Worm (Caenorhabditis elegans): ENCODE measurements around the gene cri-3.

cri-3 gene

DNA sequence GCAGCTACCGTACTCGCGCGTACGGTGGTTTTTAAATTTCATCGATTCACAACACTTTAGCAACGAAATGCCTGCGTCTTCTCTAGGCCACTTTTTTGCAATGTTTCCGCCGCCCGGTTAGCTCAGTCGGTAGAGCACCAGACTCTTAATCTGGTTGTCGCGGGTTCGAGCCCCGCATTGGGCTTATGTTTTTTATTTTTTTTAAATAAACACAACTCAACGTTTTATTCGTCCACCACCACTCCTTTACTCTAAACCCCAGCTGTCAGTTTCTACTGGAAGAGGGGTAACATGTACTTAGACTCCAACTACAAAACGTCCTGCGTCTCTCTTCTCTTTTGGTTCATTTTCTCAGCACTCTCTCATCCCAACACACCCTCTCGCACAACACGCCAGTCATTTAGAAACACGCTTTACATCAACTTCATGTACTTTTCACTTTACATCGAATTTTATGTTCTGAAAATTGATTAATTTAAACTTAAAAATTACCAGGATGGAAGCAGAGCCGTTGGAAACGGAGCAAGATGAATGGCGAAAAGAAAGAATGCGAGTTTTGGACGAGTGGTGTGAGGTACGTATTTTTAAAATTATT, 6.6 kb upstream of the cri-3 start, which contains the start of the genes elmd-1 and hecw-1 (continued):
- TF ChIP-seq C34B4.2 (tag; optimal IDR thresholded peaks at IDR 0.05) = no peak
- TF ChIP-seq grh-1 (GFP tag; IDR thresholded peaks at IDR 0.05) = no peak
- no peak for TF ChIP-seq unc-30 (tag; optimal IDR thresholded peaks at IDR 0.05)
- 0 out of 2 replicates have a peak, but pooled peaks have one; percentile 18 for TF ChIP-seq unc-98 (GFP tag; IDR thresholded peaks at IDR 0.05)
- peak; percentile 52 for TF ChIP-seq xbp-1 (tag; optimal IDR thresholded peaks at IDR 0.05)
- TF ChIP-seq elt-2 (tag; optimal IDR thresholded peaks at IDR 0.05) = peak; percentile 41
- TF ChIP-seq swsn-7 (tag; optimal IDR thresholded peaks at IDR 0.05) = peak; percentile 60
- TF ChIP-seq tlp-1 (tag; optimal IDR thresholded peaks at IDR 0.05) = no peak
- TF ChIP-seq nhr-19 (GFP tag; conservative IDR thresholded peaks at IDR 0.05) = peak; percentile 64
- TF ChIP-seq C04F5.9 (tag; optimal IDR thresholded peaks at IDR 0.05) = peak; percentile 28
- TF ChIP-seq nhr-47 (tag; optimal IDR thresholded peaks at IDR 0.05) = peak; percentile 67
- TF ChIP-seq lin-35 (GFP tag; optimal IDR thresholded peaks at IDR 0.05) = peak; percentile 20 to 64
- no peak for TF ChIP-seq blmp-1 (tag; optimal IDR thresholded peaks at IDR 0.05)
- TF ChIP-seq nhr-11 (tag; optimal IDR thresholded peaks at IDR 0.05) = no peak

DNA sequence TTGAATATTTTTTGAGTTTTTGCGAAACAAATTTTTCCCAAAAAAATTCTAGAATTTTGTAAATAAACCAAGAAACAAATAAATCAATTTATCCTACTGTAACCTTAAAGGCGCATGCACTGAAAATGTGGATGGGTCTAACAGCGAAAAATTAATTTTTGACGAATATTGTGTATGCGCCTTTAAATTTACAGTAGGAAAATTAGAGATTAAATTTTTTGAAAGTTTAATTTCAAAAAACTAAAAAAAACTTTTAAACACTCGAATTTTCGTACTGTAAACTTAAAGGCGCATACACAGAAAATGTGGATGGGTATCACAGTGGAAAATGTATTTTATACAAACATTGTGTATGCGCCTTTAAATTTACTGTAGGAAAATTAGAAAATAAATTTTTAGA, 6.0 kb upstream of the cri-3 start:
- TF ChIP-seq sox-4 (tag; optimal IDR thresholded peaks at IDR 0.05) (no peak), pqm-1 (tag; optimal IDR thresholded peaks at IDR 0.05) (no peak), ceh-63 (GFP tag; optimal IDR thresholded peaks at IDR 0.05) (no peak)

DNA sequence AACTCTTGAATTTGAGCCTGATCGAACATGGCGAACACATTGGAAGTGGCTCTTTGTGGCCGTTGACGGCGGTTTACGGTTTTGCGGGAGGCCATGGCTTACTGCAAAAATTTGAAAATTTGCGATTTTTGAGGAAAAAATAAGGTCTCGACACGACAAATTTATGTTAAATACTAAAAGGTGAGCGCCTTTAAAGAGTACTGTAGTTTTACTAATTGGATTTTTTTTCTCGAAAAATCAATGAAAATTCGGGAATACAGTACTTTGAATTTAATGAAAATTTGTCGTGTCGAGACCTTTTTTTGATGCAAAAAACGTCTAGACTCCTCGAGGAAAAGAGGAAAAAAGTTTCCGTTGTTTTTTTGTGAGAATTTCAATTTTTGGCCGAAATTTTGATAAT, 2.5 kb upstream of the cri-3 start, which contains the start of gene mlc-4:
TSS of gene mlc-4 (minus strand) at position 101 of the 400 bp plus-strand sequence.
- no peak for TF ChIP-seq lin-15B (tag; optimal IDR thresholded peaks at IDR 0.05)
- TF ChIP-seq ceh-63 (GFP tag; optimal IDR thresholded peaks at IDR 0.05) = no peak
- TF ChIP-seq ztf-4 (tag; optimal IDR thresholded peaks at IDR 0.05) = no peak
- TF ChIP-seq ztf-11 (tag; optimal IDR thresholded peaks at IDR 0.05) = no peak
- TF ChIP-seq egl-27 (tag; optimal IDR thresholded peaks at IDR 0.05) = no peak
- no peak for TF ChIP-seq unc-30 (tag; optimal IDR thresholded peaks at IDR 0.05)
- no peak for TF ChIP-seq F16B12.6 (tag; optimal IDR thresholded peaks at IDR 0.05)
- TF ChIP-seq efl-3 (GFP tag; optimal IDR thresholded peaks at IDR 0.05) = no peak
- TF ChIP-seq tbx-2 (tag; optimal IDR thresholded peaks at IDR 0.05) = no peak
- TF ChIP-seq skn-1 (tag; optimal IDR thresholded peaks at IDR 0.05) = no peak
- TF ChIP-seq fkh-10 (GFP tag; optimal IDR thresholded peaks at IDR 0.05) = no peak
- no peak for TF ChIP-seq pax-3 (tag; optimal IDR thresholded peaks at IDR 0.05)
- no peak for TF ChIP-seq mdl-1 (tag; optimal IDR thresholded peaks at IDR 0.05)
- no peak for TF ChIP-seq ceh-82 (tag; optimal IDR thresholded peaks at IDR 0.05)
- no peak for TF ChIP-seq dpl-1 (GFP tag; optimal IDR thresholded peaks at IDR 0.05)
- TF ChIP-seq snu-23 (GFP tag; optimal IDR thresholded peaks at IDR 0.05) = no peak
- TF ChIP-seq mep-1 (tag; optimal IDR thresholded peaks at IDR 0.05) = no peak
- no peak for TF ChIP-seq nhr-85 (tag)
- TF ChIP-seq nhr-19 (GFP tag; conservative IDR thresholded peaks at IDR 0.05) = no peak
- no peak for TF ChIP-seq sup-37 (GFP tag; optimal IDR thresholded peaks at IDR 0.05)

DNA sequence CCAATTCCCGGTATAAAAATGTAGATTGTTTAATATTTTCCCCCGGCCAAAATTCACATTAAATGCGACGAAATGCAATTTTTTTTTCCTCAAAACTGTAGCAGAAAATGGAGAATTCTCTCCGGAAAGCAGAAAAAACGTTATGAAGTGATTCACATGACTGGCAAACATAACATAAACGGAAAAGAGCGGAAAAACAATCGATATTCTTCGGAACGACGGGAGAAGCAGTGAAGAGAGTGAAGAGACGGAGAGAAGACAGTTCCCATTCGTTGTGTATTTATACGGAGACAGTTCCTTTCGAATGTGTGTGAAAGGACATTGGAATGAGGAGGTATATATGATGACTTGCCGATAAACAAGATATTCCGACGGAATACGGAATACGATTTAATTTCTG, 1.0 kb upstream of the cri-3 start:
- TF ChIP-seq elt-3 (tag; optimal IDR thresholded peaks at IDR 0.05) (peak in 1 of 6 experiments; percentile 7), nhr-85 (tag) (peak; percentile 40), F16B12.6 (tag; optimal IDR thresholded peaks at IDR 0.05) (no peak), blmp-1 (tag; optimal IDR thresholded peaks at IDR 0.05) (peak; percentile 60)

DNA sequence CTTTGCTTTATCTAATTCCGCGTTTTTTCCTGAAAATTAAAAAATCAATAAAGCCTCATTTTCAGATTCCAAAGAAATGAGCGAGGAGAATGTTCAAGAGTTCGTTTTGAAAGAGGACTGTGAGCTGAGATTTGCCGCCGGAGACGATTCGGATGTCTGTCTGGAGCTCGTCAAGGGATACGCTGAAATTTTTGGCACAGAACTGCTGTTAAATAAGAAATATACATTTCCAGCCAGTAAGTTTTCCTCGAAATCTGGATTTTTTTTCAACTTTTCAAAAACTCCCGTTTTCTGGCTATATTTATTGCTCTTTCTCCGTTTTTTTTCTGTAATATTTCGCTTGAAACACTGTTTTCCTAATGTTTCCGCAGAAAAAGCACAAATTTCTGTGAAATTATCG, 1.5 kb downstream of the cri-3 start, which contains the start of gene clpf-1:
TSS of gene clpf-1 (plus strand) at position 66 of the 400 bp plus-strand sequence.
- TF ChIP-seq swsn-7 (tag; optimal IDR thresholded peaks at IDR 0.05) (no peak), efl-1 (optimal IDR thresholded peaks at IDR 0.05) (no peak), efl-1 (GFP tag; optimal IDR thresholded peaks at IDR 0.05 in 1 of 2) (peak in 1 of 2 experiments; percentile 70)
